Fruit fly (Drosophila melanogaster) whole organism, embryonic: ENCODE results near the gene CG46460.

Experiments
- Antp ChIP-seq: fragments of 200-800 bp; sonication (Bioruptor generic); optimal IDR thresholded peaks from 3 replicates; lab custom pipeline; 2016; ENCODE audit warnings: missing biosample characterization, missing genetic modification characterization
- Atf6 ChIP-seq: fragments of 200-800 bp; sonication (Bioruptor generic); IDR thresholded peaks from 2 replicates; pipeline ENCODE4 v1.3.6; 2022; ENCODE audit warnings: missing biosample characterization, missing genetic modification characterization
- CG10321 ChIP-seq: fragments of 200-800 bp; sonication (Bioruptor generic); IDR thresholded peaks from 2 replicates; pipeline ENCODE4 v1.3.6; 2022; ENCODE audit warnings: missing biosample characterization, missing genetic modification characterization
- CG11398 ChIP-seq: fragments of 200-800 bp; sonication (Bioruptor generic); optimal IDR thresholded peaks from 2 replicates; lab custom pipeline; 2016; ENCODE audit warnings: missing biosample characterization, missing genetic modification characterization
- CG11696 ChIP-seq: fragments of 200-800 bp; sonication (Bioruptor generic); IDR thresholded peaks from 2 replicates; pipeline ENCODE4 v1.3.6; 2022; ENCODE audit warnings: missing biosample characterization, missing genetic modification characterization
- CG13775 ChIP-seq: fragments of 200-800 bp; sonication (Bioruptor generic); optimal IDR thresholded peaks from 3 replicates; lab custom pipeline; 2017; ENCODE audit warnings: missing biosample characterization, mild to moderate bottlenecking, missing genetic modification characterization
- CG16815 ChIP-seq: fragments of 200-800 bp; sonication (Bioruptor generic); optimal IDR thresholded peaks from 3 replicates; lab custom pipeline; 2017; ENCODE audit warnings: missing biosample characterization, mild to moderate bottlenecking, missing genetic modification characterization
- CG16863 ChIP-seq: fragments of 200-800 bp; sonication (Bioruptor generic); optimal IDR thresholded peaks from 3 replicates; lab custom pipeline; 2016; ENCODE audit warnings: missing biosample characterization, missing genetic modification characterization
- CG1792 ChIP-seq: fragments of 200-800 bp; sonication (Bioruptor generic); optimal IDR thresholded peaks from 2 replicates; lab custom pipeline; 2016; ENCODE audit warnings: missing biosample characterization, missing genetic modification characterization
- CG18764 ChIP-seq: fragments of 200-800 bp; sonication (Bioruptor generic); optimal IDR thresholded peaks from 3 replicates; lab custom pipeline; 2016; ENCODE audit warnings: missing biosample characterization, missing genetic modification characterization
- CG2199 ChIP-seq: fragments of 200-800 bp; sonication (Bioruptor generic); IDR thresholded peaks from 3 replicates; pipeline ENCODE4 v1.3.6; 2022; ENCODE audit warnings: missing biosample characterization, missing genetic modification characterization
- CG34422 ChIP-seq: fragments of 200-800 bp; sonication (Bioruptor generic); IDR thresholded peaks from 3 replicates; pipeline ENCODE4 v1.3.6; 2022; ENCODE audit warnings: missing biosample characterization, missing genetic modification characterization
- CG43689 ChIP-seq: fragments of 200-800 bp; sonication (Bioruptor generic); IDR thresholded peaks from 2 replicates; pipeline ENCODE4 v1.3.6; 2022; ENCODE audit warnings: missing biosample characterization, missing genetic modification characterization
- CG4617 ChIP-seq: fragments of 200-800 bp; sonication (Bioruptor generic); optimal IDR thresholded peaks from 3 replicates; lab custom pipeline; 2016; ENCODE audit warnings: missing biosample characterization, missing genetic modification characterization, borderline replicate concordance
- CG4854 ChIP-seq: fragments of 200-800 bp; sonication (Bioruptor generic); optimal IDR thresholded peaks from 2 replicates; lab custom pipeline; 2016; ENCODE audit warnings: missing biosample characterization, missing genetic modification characterization, inconsistent platforms
- CG6854 ChIP-seq: fragments of 200-800 bp; sonication (Bioruptor generic); optimal IDR thresholded peaks from 3 replicates; lab custom pipeline; 2017; ENCODE audit warnings: missing biosample characterization, mild to moderate bottlenecking, missing genetic modification characterization
- CG7745 ChIP-seq: fragments of 200-800 bp; sonication (Bioruptor generic); optimal IDR thresholded peaks from 2 replicates; lab custom pipeline; 2018; ENCODE audit warnings: missing biosample characterization, mild to moderate bottlenecking, missing genetic modification characterization, moderate library complexity
- CG8281 ChIP-seq: fragments of 200-800 bp; sonication (Bioruptor generic); optimal IDR thresholded peaks from 2 replicates; lab custom pipeline; 2018; ENCODE audit warnings: missing biosample characterization, mild to moderate bottlenecking, missing genetic modification characterization, moderate library complexity
- CkIIα-i1 ChIP-seq: fragments of 200-800 bp; sonication (Bioruptor generic); IDR thresholded peaks from 2 replicates; pipeline ENCODE4 v1.3.6; 2022; ENCODE audit warnings: missing biosample characterization, missing genetic modification characterization
- D19B ChIP-seq: fragments of 200-800 bp; sonication (Bioruptor generic); optimal IDR thresholded peaks from 2 replicates; lab custom pipeline; 2017; ENCODE audit warnings: missing biosample characterization, mild to moderate bottlenecking, missing genetic modification characterization
- E2f2 ChIP-seq: fragments of 200-800 bp; sonication (Bioruptor generic); IDR thresholded peaks from 2 replicates; pipeline ENCODE4 v1.3.6; 2022; ENCODE audit warnings: missing biosample characterization, missing genetic modification characterization
- ERR ChIP-seq: fragments of 200-800 bp; sonication (Bioruptor generic); optimal IDR thresholded peaks from 2 replicates; lab custom pipeline; 2016; ENCODE audit warnings: missing biosample characterization, missing genetic modification characterization
- HLH3B ChIP-seq: fragments of 200-800 bp; sonication (Bioruptor generic); IDR thresholded peaks from 2 replicates; pipeline ENCODE4 v1.3.6; 2022; ENCODE audit warnings: missing biosample characterization, missing genetic modification characterization
- Hr78 ChIP-seq, 2 experiments: fragments of 200-800 bp in 1 of 2; fragments of >200 bp in 1 of 2; sonication (Bioruptor generic) in 1 of 2; optimal IDR thresholded peaks; 2 replicates each; lab custom pipeline; 2017 to 2019; ENCODE audit warnings: missing biosample characterization in 2 of 2, missing genetic modification characterization in 2 of 2, mild to moderate bottlenecking in 1 of 2, moderate library complexity in 1 of 2
- Jarid2 ChIP-seq: fragments of 200-800 bp; sonication (Bioruptor generic); optimal IDR thresholded peaks from 3 replicates; lab custom pipeline; 2017; ENCODE audit warnings: mild to moderate bottlenecking, missing biosample characterization, missing genetic modification reagents, missing genetic modification characterization
- NK7.1 ChIP-seq: fragments of 200-800 bp; sonication (Bioruptor generic); optimal IDR thresholded peaks from 3 replicates; lab custom pipeline; 2016; ENCODE audit warnings: missing biosample characterization, missing genetic modification characterization
- Ssrp ChIP-seq: fragments of 200-800 bp; sonication (Bioruptor generic); optimal IDR thresholded peaks from 2 replicates; lab custom pipeline; 2018; ENCODE audit warnings: missing biosample characterization, mild to moderate bottlenecking, missing genetic modification characterization, moderate library complexity
- YL-1 ChIP-seq: fragments of 200-800 bp; sonication (Bioruptor generic); optimal IDR thresholded peaks from 3 replicates; lab custom pipeline; 2017; ENCODE audit warnings: missing biosample characterization, mild to moderate bottlenecking, missing genetic modification characterization
- ac ChIP-seq: fragments of 200-800 bp; sonication (Bioruptor generic); optimal IDR thresholded peaks from 3 replicates; lab custom pipeline; 2017; ENCODE audit warnings: missing biosample characterization, mild to moderate bottlenecking, missing genetic modification characterization
- al ChIP-seq: fragments of 200-800 bp; sonication (Bioruptor generic); IDR thresholded peaks from 2 replicates; pipeline ENCODE4 v1.3.6; 2022; ENCODE audit warnings: missing biosample characterization, missing genetic modification characterization
- crol ChIP-seq: fragments of 200-800 bp; sonication (Bioruptor generic); IDR thresholded peaks from 2 replicates; pipeline ENCODE4 v1.3.6; 2022; ENCODE audit warnings: missing biosample characterization, missing genetic modification characterization
- dimm ChIP-seq: fragments of 200-800 bp; sonication (Bioruptor generic); IDR thresholded peaks from 2 replicates; pipeline ENCODE4 v1.3.6; 2022; ENCODE audit warnings: missing biosample characterization, missing genetic modification characterization
- dmrt99B ChIP-seq: fragments of 200-800 bp; sonication (Bioruptor generic); optimal IDR thresholded peaks from 2 replicates; lab custom pipeline; 2018; ENCODE audit warnings: missing biosample characterization, mild to moderate bottlenecking, missing genetic modification characterization, moderate library complexity
- ems ChIP-seq: fragments of 200-800 bp; sonication (Bioruptor generic); optimal IDR thresholded peaks from 3 replicates; lab custom pipeline; 2016; ENCODE audit warnings: missing biosample characterization, missing genetic modification characterization
- fd64A ChIP-seq: fragments of 200-800 bp; sonication (Bioruptor generic); optimal IDR thresholded peaks from 3 replicates; lab custom pipeline; 2018; ENCODE audit warnings: missing biosample characterization, mild to moderate bottlenecking, missing genetic modification characterization
- gcm ChIP-seq: fragments of 200-800 bp; sonication (Bioruptor generic); optimal IDR thresholded peaks from 2 replicates; lab custom pipeline; 2019; ENCODE audit warnings: missing biosample characterization, mild to moderate bottlenecking, missing genetic modification characterization, moderate library complexity
- gem ChIP-seq: fragments of 200-800 bp; sonication (Bioruptor generic); optimal IDR thresholded peaks from 2 replicates; lab custom pipeline; 2019; ENCODE audit warnings: missing biosample characterization, mild to moderate bottlenecking, missing genetic modification characterization, moderate library complexity
- grau ChIP-seq: fragments of 200-800 bp; optimal IDR thresholded peaks from 3 replicates; lab custom pipeline; 2019; ENCODE audit warnings: missing biosample characterization, mild to moderate bottlenecking, missing genetic modification characterization, moderate library complexity
- gsb ChIP-seq: fragments of 200-800 bp; sonication (Bioruptor generic); IDR thresholded peaks from 2 replicates; pipeline ENCODE4 v1.3.6; 2022; ENCODE audit warnings: missing biosample characterization, missing genetic modification characterization
- her ChIP-seq: fragments of 200-800 bp; sonication (Bioruptor generic); optimal IDR thresholded peaks from 2 replicates; lab custom pipeline; 2016; ENCODE audit warnings: missing biosample characterization, missing genetic modification characterization
- jigr1 ChIP-seq: fragments of 200-800 bp; sonication (Bioruptor generic); IDR thresholded peaks from 3 replicates; pipeline ENCODE4 v1.3.6; 2022; ENCODE audit warnings: missing biosample characterization, missing genetic modification characterization
- lilli ChIP-seq: fragments of 200-800 bp; sonication (Bioruptor generic); optimal IDR thresholded peaks from 3 replicates; lab custom pipeline; 2016; ENCODE audit warnings: missing biosample characterization, missing genetic modification characterization
- onecut ChIP-seq: fragments of 200-800 bp; sonication (Bioruptor generic); IDR thresholded peaks from 2 replicates; pipeline ENCODE4 v1.3.6; 2022; ENCODE audit warnings: missing biosample characterization, missing genetic modification characterization
- pzg ChIP-seq: fragments of 200-800 bp; sonication (Bioruptor generic); optimal IDR thresholded peaks from 3 replicates; lab custom pipeline; 2018; ENCODE audit warnings: missing biosample characterization, mild to moderate bottlenecking, missing genetic modification characterization, moderate library complexity
- sens ChIP-seq: fragments of 200-800 bp; sonication (Bioruptor generic); peaks from one replicate; lab custom pipeline; 2016; ENCODE audit warnings: missing biosample characterization, missing genetic modification characterization
- slou ChIP-seq: fragments of 200-800 bp; sonication (Bioruptor generic); optimal IDR thresholded peaks from 3 replicates; lab custom pipeline; 2016; ENCODE audit warnings: missing biosample characterization, missing genetic modification characterization
- sob ChIP-seq: fragments of 200-800 bp; sonication (Bioruptor generic); IDR thresholded peaks from 2 replicates; pipeline ENCODE4 v1.3.6; 2022; ENCODE audit warnings: missing biosample characterization, missing genetic modification characterization
- sqz ChIP-seq: fragments of 200-800 bp; sonication (Bioruptor generic); optimal IDR thresholded peaks from 3 replicates; lab custom pipeline; 2018; ENCODE audit warnings: missing biosample characterization, mild to moderate bottlenecking, missing genetic modification characterization
- vfl ChIP-seq: fragments of 200-800 bp; sonication (Bioruptor generic); optimal IDR thresholded peaks from 2 replicates; lab custom pipeline; 2016; ENCODE audit warnings: missing biosample characterization, missing genetic modification characterization
- wdn ChIP-seq: fragments of 200-800 bp; sonication (Bioruptor generic); IDR thresholded peaks from 2 replicates; pipeline ENCODE4 v1.3.6; 2022; ENCODE audit warnings: missing biosample characterization, missing genetic modification characterization
- zfh1 ChIP-seq: fragments of 200-800 bp; sonication (Bioruptor generic); IDR thresholded peaks from 3 replicates; pipeline ENCODE4 v1.3.6; 2022; ENCODE audit warnings: missing biosample characterization, missing genetic modification characterization

Gene CG46460

DNA sequence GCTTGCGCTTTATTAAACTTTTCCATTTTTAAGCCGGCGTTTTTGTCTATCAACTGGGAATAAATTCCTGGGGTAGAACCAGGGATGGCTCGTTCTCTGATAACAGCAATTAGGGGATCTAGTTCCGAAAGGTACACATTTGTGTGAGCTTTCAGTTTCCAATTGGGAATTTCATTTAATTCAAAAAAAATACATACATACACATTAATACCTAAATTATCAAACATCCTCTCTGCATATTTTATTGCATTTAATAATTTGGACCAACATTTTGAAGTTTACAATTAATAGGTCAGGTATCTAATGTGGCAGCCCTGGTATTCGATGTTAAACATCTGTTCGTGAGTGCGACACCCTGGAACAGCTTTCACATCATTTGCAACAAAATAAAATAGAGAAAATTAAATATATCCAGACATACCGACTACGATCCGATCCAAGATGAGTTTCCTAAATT is 32.0 kb upstream of the CG46460 start, which contains the start of the genes CG15011 and CG1309 (continued):
- TF ChIP-seq ems (peak; percentile 81), CG43689 (GFP tag; lab: Robert Waterston, UW) (0 out of 2 replicates have a peak, but pooled peaks have one; percentile 29), jigr1 (GFP tag; lab: Robert Waterston, UW) (0 out of 3 replicates have a peak, but pooled peaks have one; percentile 8), CG18764 (peak; percentile 75), Jarid2 (peak; percentile 21), CG34422 (GFP tag; lab: Robert Waterston, UW) (peak; percentile 82), ac (peak; percentile 12), NK7.1 (GFP tag; lab: Kevin White, UChicago) (peak; percentile 79), lilli (GFP tag; lab: Kevin White, UChicago) (peak; percentile 94), CG8281 (tag; lab: Kevin White, UChicago) (peak; percentile 40), dmrt99B (peak; percentile 77), onecut (peak; percentile 59; the same call in 1 of the 2 replicates), D19B (peak; percentile 59), CG7745 (tag; lab: Kevin White, UChicago) (no peak), Atf6 (GFP tag; lab: Robert Waterston, UW) (peak; percentile 70; the same call in 1 of the 2 replicates), sens (GFP tag; lab: Kevin White, UChicago) (peak; percentile 98), CG1792 (peak; percentile 73), CG6854 (GFP tag; lab: Kevin White, UChicago) (no peak), CG11696 (GFP tag; lab: Robert Waterston, UW) (no peak), zfh1 (peak; percentile 79; the same call in 2 of the 3 replicates), grau (tag; lab: Kevin White, UChicago) (peak; percentile 86), crol (peak; percentile 16; the same call in 1 of the 2 replicates), CG16815 (GFP tag; lab: Kevin White, UChicago) (peak; percentile 60), gem (tag; lab: Kevin White, UChicago) (peak; percentile 91), HLH3B (peak; percentile 68; the same call in 1 of the 2 replicates), Antp (GFP tag; lab: Kevin White, UChicago) (peak; percentile 83), CkIIα-i1 (no peak), slou (GFP tag; lab: Kevin White, UChicago) (peak; percentile 84), vfl (GFP tag; lab: Kevin White, UChicago) (peak; percentile 75), sqz (GFP tag; lab: Kevin White, UChicago) (peak; percentile 24), ERR (GFP tag; lab: Kevin White, UChicago) (peak; percentile 49), gcm (GFP tag; lab: Kevin White, UChicago) (peak; percentile 77), CG2199 (GFP tag; lab: Robert Waterston, UW) (0 out of 3 replicates have a peak, but pooled peaks have one; percentile 23), CG11398 (GFP tag; lab: Kevin White, UChicago) (peak; percentile 65), wdn (GFP tag; lab: Robert Waterston, UW) (peak; percentile 71), al (peak; percentile 78), fd64A (GFP tag; lab: Kevin White, UChicago) (no peak), Hr78 (GFP tag; optimal IDR thresholded peaks at IDR 0.05; lab: Kevin White, UChicago) (peak in 1 of 2 experiments; percentile 46), CG13775 (GFP tag; lab: Kevin White, UChicago) (peak; percentile 85), Ssrp (tag; lab: Kevin White, UChicago) (peak; percentile 79), E2f2 (GFP tag; lab: Robert Waterston, UW) (peak; percentile 43; the same call in 1 of the 2 replicates), CG16863 (GFP tag; lab: Kevin White, UChicago) (peak; percentile 83), CG10321 (GFP tag; lab: Robert Waterston, UW) (0 out of 2 replicates have a peak, but pooled peaks have one; percentile 6), CG4854 (GFP tag; lab: Kevin White, UChicago) (peak; percentile 81), YL-1 (GFP tag; lab: Kevin White, UChicago) (peak; percentile 90), dimm (no peak), sob (peak; percentile 78), her (GFP tag; lab: Kevin White, UChicago) (peak; percentile 66), pzg (GFP tag; lab: Kevin White, UChicago) (peak; percentile 65), gsb (GFP tag; lab: Robert Waterston, UW) (no peak; the same call in 1 of the 2 replicates), CG4617 (GFP tag; lab: Kevin White, UChicago) (peak; percentile 91)
